Worm (Caenorhabditis elegans): ENCODE measurements around the gene B0507.1.

- TF ChIP-seq drap-1 (GFP tag; optimal IDR thresholded peaks at IDR 0.05) (no peak), M03D4.4 (tag; optimal IDR thresholded peaks at IDR 0.05) (no peak), nhr-76 (tag; optimal IDR thresholded peaks at IDR 0.05) (no peak), unc-62 (GFP tag; optimal IDR thresholded peaks at IDR 0.05) (no peak)
Measured at ce11 chrV:8773826-8774382, 2.5 kb upstream of the B0507.1 start, which contains the start of gene B0507.2.
